Worm (Caenorhabditis elegans) whole organism, late embryonic: ENCODE results near the gene nas-22.
"Not testable (repeated sequence)": the region's sequence is repeated elsewhere in the genome, so short reads cannot be mapped to it uniquely, and the experiment has no call there.

Experiments used
- C38D4.7 ChIP-seq: fragments of 200-800 bp; sonication (Bioruptor generic); optimal IDR thresholded peaks from 2 replicates; lab custom pipeline; 2018; ENCODE audit warnings: mild to moderate bottlenecking, missing genetic modification characterization, moderate library complexity, missing compliant biosample characterization
- T23F11.4 ChIP-seq: fragments of 200-800 bp; sonication (Bioruptor generic); optimal IDR thresholded peaks from 2 replicates; lab custom pipeline; 2018; ENCODE audit warnings: mild to moderate bottlenecking, missing genetic modification characterization, missing compliant biosample characterization
- ahr-1 ChIP-seq: sonication (generic microtip); optimal IDR thresholded peaks from 2 replicates; lab custom pipeline; 2016; ENCODE audit warnings: missing genetic modification characterization, missing compliant biosample characterization
- ceh-19 ChIP-seq: fragments of 200-800 bp; sonication (Bioruptor generic); optimal IDR thresholded peaks from 2 replicates; lab custom pipeline; 2018; ENCODE audit warnings: mild to moderate bottlenecking, missing genetic modification characterization, missing compliant biosample characterization
- ceh-30 ChIP-seq: fragments of 150-350 bp; optimal IDR thresholded peaks from 2 replicates; lab custom pipeline; 2014; ENCODE audit warnings: missing biosample characterization, missing genetic modification characterization
- ceh-45 ChIP-seq: fragments of 200-800 bp; sonication (Bioruptor generic); IDR thresholded peaks from 2 replicates; pipeline ENCODE4 v1.3.6; 2022; ENCODE audit warnings: missing genetic modification reagents, missing genetic modification characterization, missing compliant biosample characterization
- ceh-48 ChIP-seq: sonication (generic microtip); optimal IDR thresholded peaks from 2 replicates; lab custom pipeline; 2016; ENCODE audit warnings: missing genetic modification characterization, inconsistent platforms, missing compliant biosample characterization
- ceh-6 ChIP-seq: fragments of 200-800 bp; sonication (Bioruptor generic); optimal IDR thresholded peaks from 2 replicates; lab custom pipeline; 2018; ENCODE audit warnings: mild to moderate bottlenecking, missing genetic modification characterization, missing compliant biosample characterization
- ceh-9 ChIP-seq: sonication (generic microtip); optimal IDR thresholded peaks from 2 replicates; lab custom pipeline; 2016; ENCODE audit warnings: mild to moderate bottlenecking, missing genetic modification characterization, inconsistent platforms, missing compliant biosample characterization
- elt-2 ChIP-seq: sonication (generic microtip); optimal IDR thresholded peaks from 2 replicates; lab custom pipeline; 2016; ENCODE audit warnings: missing genetic modification reagents, missing genetic modification characterization, missing compliant biosample characterization
- elt-4 ChIP-seq: sonication (generic microtip); optimal IDR thresholded peaks from 2 replicates; lab custom pipeline; 2016; ENCODE audit warnings: missing genetic modification characterization, missing compliant biosample characterization
- ets-4 ChIP-seq: sonication (generic microtip); optimal IDR thresholded peaks from 2 replicates; lab custom pipeline; 2016; ENCODE audit warnings: missing genetic modification characterization, missing compliant biosample characterization
- fax-1 ChIP-seq: sonication (generic microtip); optimal IDR thresholded peaks from 2 replicates; lab custom pipeline; 2016; ENCODE audit warnings: missing genotype, missing genetic modification characterization, missing compliant biosample characterization
- gmeb-2 ChIP-seq: sonication (generic microtip); optimal IDR thresholded peaks from 2 replicates; lab custom pipeline; 2016; ENCODE audit warnings: missing genetic modification characterization, inconsistent platforms, missing compliant biosample characterization
- odd-2 ChIP-seq: sonication (generic microtip); optimal IDR thresholded peaks from 2 replicates; lab custom pipeline; 2017; ENCODE audit warnings: antibody characterized with exemption, mild to moderate bottlenecking, missing genetic modification characterization, missing compliant biosample characterization
- pag-3 ChIP-seq: sonication (generic microtip); optimal IDR thresholded peaks from 2 replicates; lab custom pipeline; 2016; ENCODE audit warnings: missing compliant biosample characterization, missing genetic modification characterization, borderline replicate concordance
- pax-1 ChIP-seq: fragments of 150-350 bp; optimal IDR thresholded peaks from 2 replicates; lab custom pipeline; 2014; ENCODE audit warnings: missing biosample characterization, missing genetic modification characterization
- pqm-1 ChIP-seq: sonication (generic microtip); optimal IDR thresholded peaks from 2 replicates; lab custom pipeline; 2016; ENCODE audit warnings: missing genetic modification characterization, missing compliant biosample characterization
- rnt-1 ChIP-seq: sonication (generic microtip); optimal IDR thresholded peaks from 2 replicates; lab custom pipeline; 2016; ENCODE audit warnings: missing genetic modification characterization, missing compliant biosample characterization
- sdc-2 ChIP-seq: sonication (generic microtip); optimal IDR thresholded peaks from 2 replicates; lab custom pipeline; 2016; ENCODE audit warnings: missing genotype, missing genetic modification characterization, missing compliant biosample characterization
- syd-9 ChIP-seq: sonication (generic microtip); optimal IDR thresholded peaks from 2 replicates; lab custom pipeline; 2016; ENCODE audit warnings: mild to moderate bottlenecking, missing genetic modification characterization, moderate library complexity, missing compliant biosample characterization
- tbx-2 ChIP-seq: sonication (generic microtip); optimal IDR thresholded peaks from 2 replicates; lab custom pipeline; 2016; ENCODE audit warnings: missing genetic modification characterization, missing compliant biosample characterization
- unc-3 ChIP-seq, 2 experiments: fragments of 200-800 bp in 1 of 2; sonication (Bioruptor generic) in 1 of 2; sonication (generic microtip) in 1 of 2; conservative IDR thresholded peaks in 1 of 2; optimal IDR thresholded peaks in 1 of 2; 2 replicates each; pipeline versions ENCODE4 v1.3.6 to Lab custom; 2016 to 2022; ENCODE audit warnings: missing compliant biosample characterization in 2 of 2, missing genetic modification characterization in 2 of 2, missing genetic modification reagents in 1 of 2
- unc-42 ChIP-seq: sonication (generic microtip); optimal IDR thresholded peaks from 2 replicates; lab custom pipeline; 2016; ENCODE audit warnings: missing genotype, missing genetic modification characterization, missing compliant biosample characterization
- unc-86 ChIP-seq: sonication (generic microtip); optimal IDR thresholded peaks from 2 replicates; lab custom pipeline; 2016; ENCODE audit warnings: missing genetic modification characterization, missing compliant biosample characterization
- zip-5 ChIP-seq: sonication (generic microtip); optimal IDR thresholded peaks from 2 replicates; lab custom pipeline; 2016; ENCODE audit warnings: missing genetic modification characterization, missing compliant biosample characterization

The nas-22 gene

DNA sequence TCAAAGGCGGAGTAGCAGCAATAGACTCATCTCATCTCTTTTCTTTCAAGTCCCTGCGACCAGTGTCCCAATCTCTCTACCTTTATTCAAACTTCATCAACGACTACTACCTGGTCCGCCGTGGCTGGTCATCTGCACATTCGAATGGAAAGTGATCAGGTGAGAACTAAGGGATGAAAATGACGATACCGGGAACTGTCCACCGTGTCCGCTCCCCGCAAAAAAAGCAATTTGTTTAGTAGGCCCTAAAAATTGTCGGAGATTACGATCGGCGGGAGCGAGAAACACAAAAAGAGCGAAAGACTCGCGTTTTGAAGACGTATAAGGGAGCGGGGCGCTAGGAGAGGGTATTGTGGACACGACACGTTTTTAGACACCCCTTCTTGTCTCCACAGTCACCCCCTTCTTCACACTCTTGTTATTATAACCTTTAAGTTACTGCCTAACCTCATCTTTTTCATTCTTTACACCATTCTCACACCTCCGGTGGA is 11.5 kb upstream of the nas-22 start, which contains the start of gene zipt-16:
Gene zipt-16, plus strand, starts transcription at position 51 of the 491 bp plus-strand sequence.
- peak; percentile 2 for TF ChIP-seq elt-4 (tag; lab: Kevin White, UChicago)
- no peak for TF ChIP-seq gmeb-2 (tag; lab: Kevin White, UChicago)
- TF ChIP-seq rnt-1 (tag; lab: Kevin White, UChicago) = no peak
- TF ChIP-seq odd-2 = no peak

DNA sequence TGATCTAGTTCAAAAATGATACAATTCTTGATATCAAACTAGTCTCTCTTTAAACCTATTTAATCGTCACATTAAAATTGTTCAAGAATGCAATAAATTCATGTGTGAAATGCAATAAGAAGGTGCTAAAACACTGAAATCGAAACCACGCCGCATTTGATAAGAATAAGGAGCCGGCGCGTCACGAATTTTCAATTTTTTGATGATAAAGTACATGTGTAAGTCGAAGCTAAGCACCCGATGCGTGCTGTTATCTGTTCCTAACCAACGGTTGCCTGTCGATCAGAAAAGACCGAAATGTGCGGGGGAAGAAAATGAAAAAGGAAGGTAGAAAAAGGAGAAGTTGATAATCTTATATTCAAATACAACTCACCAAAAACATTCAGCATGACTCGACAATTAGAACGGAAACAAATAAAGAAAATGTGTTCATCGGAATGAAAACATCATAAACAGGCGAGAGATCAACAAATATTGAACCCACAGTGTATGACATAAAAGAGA is 4.2 kb upstream of the nas-22 start, which contains the start of gene aat-6:
Gene aat-6, minus strand, starts transcription at position 454 of the 504 bp plus-strand sequence.
- TF ChIP-seq ets-4 (tag; lab: Kevin White, UChicago) (no peak), pax-1 (tag; lab: Kevin White, UChicago) (no peak), ceh-48 (tag; lab: Kevin White, UChicago) (no peak), ceh-9 (tag; lab: Kevin White, UChicago) (no peak), ahr-1 (no peak), sdc-2 (no peak)
- TF ChIP-seq, all 69 proteins: peak for 0

DNA sequence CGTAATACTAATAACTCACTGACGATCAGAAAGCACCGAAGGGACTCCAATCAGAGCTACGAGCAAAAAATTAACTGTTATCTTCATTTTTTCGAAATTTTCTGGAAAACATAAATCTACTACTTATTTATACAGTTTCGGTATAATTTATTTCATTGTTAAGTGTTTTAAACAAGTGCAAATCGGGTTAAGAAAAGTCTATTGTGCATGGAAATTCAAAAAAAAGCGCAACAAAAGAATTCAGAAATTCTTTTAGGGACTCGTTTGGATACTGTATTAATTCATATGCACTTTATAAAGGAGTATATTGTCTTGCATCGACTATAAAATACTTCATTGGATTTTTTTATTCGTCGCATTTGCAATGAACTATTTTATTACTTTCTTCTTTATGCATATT is 2.3 kb upstream of the nas-22 start, which contains the start of the genes nas-20 and nas-21:
Gene nas-20, minus strand, starts transcription at position 101 of the 400 bp plus-strand sequence.
Gene nas-21, plus strand, starts transcription at position 356 of the 400 bp plus-strand sequence.
- TF ChIP-seq fax-1 = no peak
- TF ChIP-seq syd-9 (tag; lab: Kevin White, UChicago) = no peak
- TF ChIP-seq zip-5 (tag; lab: Kevin White, UChicago) = no peak
- TF ChIP-seq ceh-30 (tag; lab: Kevin White, UChicago) = no peak
- no peak for TF ChIP-seq ceh-19 (GFP tag; lab: Kevin White, UChicago)
- no peak for TF ChIP-seq unc-86 (tag; lab: Kevin White, UChicago)
- TF ChIP-seq pax-1 (tag; lab: Kevin White, UChicago) = no peak
- no peak for TF ChIP-seq pag-3 (tag; lab: Kevin White, UChicago)
- TF ChIP-seq odd-2 = no peak
- no peak for TF ChIP-seq ceh-6 (GFP tag; lab: Kevin White, UChicago)
- no peak for TF ChIP-seq elt-2 (tag; lab: Kevin White, UChicago)

DNA sequence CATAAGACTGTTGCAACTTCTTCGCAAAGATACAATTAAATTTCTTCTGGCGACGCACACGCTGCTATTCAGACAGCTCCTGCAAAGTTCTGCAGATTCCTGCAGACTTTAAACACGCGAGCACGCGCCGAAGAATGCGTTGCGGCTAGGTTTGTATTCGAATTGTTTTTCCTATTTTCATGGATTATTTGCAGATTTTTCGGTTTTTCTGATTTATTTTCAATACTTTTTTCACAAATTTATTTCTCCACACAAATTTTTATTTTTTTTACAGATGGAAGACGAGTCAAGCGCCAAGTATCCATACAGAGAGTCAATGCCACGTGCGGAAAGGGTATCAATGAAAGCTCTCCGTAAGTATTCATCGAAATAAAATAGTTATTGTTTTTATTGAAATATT is 1.1 kb downstream of the nas-22 start, which contains the start of gene T11F9.7:
Gene T11F9.7, plus strand, starts transcription at position 301 of the 400 bp plus-strand sequence.
- not testable (repeated sequence) for TF ChIP-seq ahr-1; ets-4 (tag; lab: Kevin White, UChicago); tbx-2 (tag; lab: Kevin White, UChicago)
- TF ChIP-seq, all 69 proteins: peak for 0; not testable (repeated sequence) for 69

ce11 chrV:11479406-11479805 is 4.9 kb downstream of the nas-22 start, which contains the start of gene T11F9.22:
Gene T11F9.22, plus strand, starts transcription at chrV:11479706.
- TF ChIP-seq elt-2 (tag; lab: Kevin White, UChicago) (no peak), sdc-2 (no peak), unc-86 (tag; lab: Kevin White, UChicago) (no peak), C38D4.7 (GFP tag; lab: Kevin White, UChicago) (no peak), pax-1 (tag; lab: Kevin White, UChicago) (no peak), ceh-19 (GFP tag; lab: Kevin White, UChicago) (no peak), pqm-1 (tag; lab: Kevin White, UChicago) (no peak), T23F11.4 (no peak)

ce11 chrV:11480734-11481133 is 6.2 kb downstream of the nas-22 start, which contains the start of gene T11F9.14:
Gene T11F9.14, minus strand, starts transcription at chrV:11480834.
- TF ChIP-seq ceh-45 (GFP tag; lab: Robert Waterston, UW); unc-42; unc-3 (GFP tag; conservative IDR thresholded peaks at IDR 0.05; lab: Robert Waterston, UW); unc-3 (tag; optimal IDR thresholded peaks at IDR 0.05; lab: Kevin White, UChicago): not testable (repeated sequence)
